Fruit fly (Drosophila melanogaster) whole organism, embryonic: ENCODE data around the gene rasp.

Source experiments
- CG11723 ChIP-seq: fragments of 200-800 bp; sonication (Bioruptor generic); optimal IDR thresholded peaks from 2 replicates; lab custom pipeline; 2017; ENCODE audit warnings: missing biosample characterization, mild to moderate bottlenecking, missing genetic modification characterization
- CG18619 ChIP-seq: fragments of 200-800 bp; sonication (Bioruptor generic); optimal IDR thresholded peaks from 3 replicates; lab custom pipeline; 2017; ENCODE audit warnings: missing biosample characterization, mild to moderate bottlenecking, missing genetic modification characterization
- CG33213 ChIP-seq: fragments of 200-800 bp; sonication (Bioruptor generic); optimal IDR thresholded peaks from 3 replicates; lab custom pipeline; 2016; ENCODE audit warnings: missing biosample characterization, missing genetic modification characterization
- CG43689 ChIP-seq: fragments of 200-800 bp; sonication (Bioruptor generic); IDR thresholded peaks from 2 replicates; pipeline ENCODE4 v1.3.6; 2022; ENCODE audit warnings: missing biosample characterization, missing genetic modification characterization
- CG6813 ChIP-seq: fragments of 200-800 bp; sonication (Bioruptor generic); optimal IDR thresholded peaks from 2 replicates; lab custom pipeline; 2017; ENCODE audit warnings: missing biosample characterization, missing genetic modification characterization, mild to moderate bottlenecking, moderate library complexity, missing genetic modification reagents
- CG8089 ChIP-seq: fragments of 200-800 bp; sonication (Bioruptor generic); optimal IDR thresholded peaks from 3 replicates; lab custom pipeline; 2016; ENCODE audit warnings: missing biosample characterization, missing genetic modification characterization
- E2f1 ChIP-seq: fragments of 200-800 bp; sonication (Bioruptor generic); IDR thresholded peaks from 2 replicates; pipeline ENCODE4 v1.3.6; 2022; ENCODE audit warnings: missing biosample characterization, missing genetic modification characterization
- Gsc ChIP-seq: fragments of 200-800 bp; sonication (Bioruptor generic); IDR thresholded peaks from 2 replicates; pipeline ENCODE4 v1.3.6; 2022; ENCODE audit warnings: missing biosample characterization, missing genetic modification characterization
- H2.0 ChIP-seq: fragments of 200-800 bp; sonication (Bioruptor generic); IDR thresholded peaks from 2 replicates; pipeline ENCODE4 v1.3.6; 2022; ENCODE audit warnings: missing biosample characterization, missing genetic modification characterization
- HLHmδ ChIP-seq: fragments of 200-800 bp; sonication (Bioruptor generic); optimal IDR thresholded peaks from 2 replicates; lab custom pipeline; 2018; ENCODE audit warnings: missing biosample characterization, mild to moderate bottlenecking, missing genetic modification characterization, moderate library complexity
- Hsf ChIP-seq: fragments of 200-800 bp; sonication (Bioruptor generic); optimal IDR thresholded peaks from 3 replicates; lab custom pipeline; 2016; ENCODE audit warnings: missing biosample characterization, missing genetic modification characterization
- Lim3 ChIP-seq: fragments of 200-800 bp; sonication (Bioruptor generic); IDR thresholded peaks from 2 replicates; pipeline ENCODE4 v1.3.6; 2022; ENCODE audit warnings: missing biosample characterization, missing genetic modification characterization
- MTF-1 ChIP-seq: fragments of 200-800 bp; sonication (Bioruptor generic); optimal IDR thresholded peaks from 2 replicates; lab custom pipeline; 2018; ENCODE audit warnings: missing biosample characterization, mild to moderate bottlenecking, missing genetic modification characterization, borderline replicate concordance
- NC2α ChIP-seq: fragments of 200-800 bp; sonication (Bioruptor generic); optimal IDR thresholded peaks from 2 replicates; lab custom pipeline; 2016; ENCODE audit warnings: missing biosample characterization, missing genetic modification characterization
- Sry-β ChIP-seq: fragments of 200-800 bp; sonication (Bioruptor generic); optimal IDR thresholded peaks from 2 replicates; lab custom pipeline; 2018; ENCODE audit warnings: missing biosample characterization, mild to moderate bottlenecking, missing genetic modification characterization, moderate library complexity
- Trl ChIP-seq, 3 experiments: fragments of >200 bp in 2 of 3; fragments of 200-800 bp in 1 of 3; sonication (Bioruptor generic) in 1 of 3; optimal IDR thresholded peaks; 2 replicates in 1 of 3; 3 replicates in 2 of 3; lab custom pipeline; 2016 to 2017; ENCODE audit warnings: missing biosample characterization in 1 of 3, missing genetic modification characterization in 1 of 3
- aop ChIP-seq: fragments of 200-800 bp; sonication (Bioruptor generic); IDR thresholded peaks from 2 replicates; pipeline ENCODE4 v1.3.6; 2022; ENCODE audit warnings: missing biosample characterization, missing genetic modification characterization
- ase ChIP-seq: fragments of 200-800 bp; sonication (Bioruptor generic); IDR thresholded peaks from 3 replicates; pipeline ENCODE4 v1.3.6; 2022; ENCODE audit warnings: missing biosample characterization, missing genetic modification characterization
- caup ChIP-seq: fragments of 200-800 bp; sonication (Bioruptor generic); optimal IDR thresholded peaks from 3 replicates; lab custom pipeline; 2017; ENCODE audit warnings: missing biosample characterization, mild to moderate bottlenecking, missing genetic modification characterization, moderate library complexity; ENCODE audit not compliant: severe bottlenecking
- crc ChIP-seq: fragments of 200-800 bp; sonication (Bioruptor generic); optimal IDR thresholded peaks from 2 replicates; lab custom pipeline; 2016; ENCODE audit warnings: missing biosample characterization, missing genetic modification characterization
- crol ChIP-seq: fragments of 200-800 bp; sonication (Bioruptor generic); IDR thresholded peaks from 2 replicates; pipeline ENCODE4 v1.3.6; 2022; ENCODE audit warnings: missing biosample characterization, missing genetic modification characterization
- gt ChIP-seq: fragments of 200-800 bp; sonication (Bioruptor generic); IDR thresholded peaks from 2 replicates; pipeline ENCODE4 v1.3.6; 2022; ENCODE audit warnings: missing biosample characterization, missing genetic modification characterization
- kah ChIP-seq: fragments of 200-800 bp; sonication (Bioruptor generic); optimal IDR thresholded peaks from 2 replicates; lab custom pipeline; 2018; ENCODE audit warnings: missing biosample characterization, mild to moderate bottlenecking, missing genetic modification characterization
- mirr ChIP-seq: fragments of 200-800 bp; sonication (Bioruptor generic); optimal IDR thresholded peaks from 3 replicates; lab custom pipeline; 2018; ENCODE audit warnings: missing biosample characterization, mild to moderate bottlenecking, missing genetic modification characterization
- nerfin-2 ChIP-seq: fragments of 200-800 bp; sonication (Bioruptor generic); IDR thresholded peaks from 2 replicates; pipeline ENCODE4 v1.3.6; 2022; ENCODE audit warnings: missing biosample characterization, missing genetic modification characterization; ENCODE audit not compliant: partially characterized antibody
- p53 ChIP-seq: fragments of 200-800 bp; sonication (Bioruptor generic); optimal IDR thresholded peaks from 2 replicates; lab custom pipeline; 2016; ENCODE audit warnings: missing biosample characterization, missing genetic modification characterization
- salm ChIP-seq: fragments of 200-800 bp; sonication (Bioruptor generic); optimal IDR thresholded peaks from 2 replicates; lab custom pipeline; 2018; ENCODE audit warnings: missing biosample characterization, mild to moderate bottlenecking, missing genetic modification characterization
- sqz ChIP-seq: fragments of 200-800 bp; sonication (Bioruptor generic); optimal IDR thresholded peaks from 3 replicates; lab custom pipeline; 2018; ENCODE audit warnings: missing biosample characterization, mild to moderate bottlenecking, missing genetic modification characterization
- trh ChIP-seq: fragments of 200-800 bp; sonication (Bioruptor generic); optimal IDR thresholded peaks from 2 replicates; lab custom pipeline; 2016; ENCODE audit warnings: missing biosample characterization, missing genetic modification characterization
- ttk ChIP-seq: fragments of 200-800 bp; sonication (Bioruptor generic); IDR thresholded peaks from 2 replicates; pipeline ENCODE4 v2.1.2; 2022; ENCODE audit warnings: missing biosample characterization, missing genetic modification characterization
- wor ChIP-seq: fragments of 200-800 bp; sonication (Bioruptor generic); IDR thresholded peaks from 2 replicates; pipeline ENCODE4 v1.3.6; 2022; ENCODE audit warnings: missing biosample characterization, missing genetic modification characterization

rasp gene

DNA sequence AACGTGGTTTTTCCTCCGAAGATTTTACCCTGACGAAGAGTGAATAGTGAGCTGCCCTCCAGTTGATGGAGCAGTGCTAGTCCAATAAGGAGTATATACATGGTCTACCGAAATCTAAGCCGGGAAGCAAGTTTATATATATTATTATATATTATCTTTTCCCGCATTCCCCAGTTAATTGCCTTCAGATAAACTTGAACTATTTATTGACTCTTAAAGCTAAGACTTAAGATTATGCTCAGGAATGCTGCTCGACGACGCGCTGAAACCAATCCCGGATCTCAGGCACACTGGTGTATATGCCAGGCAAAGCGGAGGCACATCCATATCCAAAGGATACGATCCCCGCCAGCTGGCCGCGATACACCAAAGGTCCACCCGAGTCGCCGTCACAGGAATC lies 43.4 kb downstream of the rasp start, which contains the start of gene CG32277:
Gene CG32277, minus strand, starts transcription at position 101 of the 400 bp plus-strand sequence.
- no peak for TF ChIP-seq wor (GFP tag; lab: Robert Waterston, UW)
- no peak for TF ChIP-seq Gsc (GFP tag; lab: Robert Waterston, UW)
- TF ChIP-seq CG33213, result no peak
- TF ChIP-seq salm (tag; lab: Kevin White, UChicago), result no peak
- TF ChIP-seq CG11723 (GFP tag; lab: Kevin White, UChicago), result no peak
- no peak for TF ChIP-seq aop (GFP tag; lab: Robert Waterston, UW)
- no peak for TF ChIP-seq CG8089 (GFP tag; lab: Kevin White, UChicago)
- no peak for TF ChIP-seq Sry-β (GFP tag; lab: Kevin White, UChicago)
- no peak for TF ChIP-seq crol (GFP tag; lab: Robert Waterston, UW)
- TF ChIP-seq E2f1 (GFP tag; lab: Robert Waterston, UW), result no peak
- TF ChIP-seq sqz, result no peak
- no peak for TF ChIP-seq Lim3
- TF ChIP-seq nerfin-2 (GFP tag; lab: Robert Waterston, UW), result no peak
- TF ChIP-seq, all 482 proteins: peak for 0

DNA sequence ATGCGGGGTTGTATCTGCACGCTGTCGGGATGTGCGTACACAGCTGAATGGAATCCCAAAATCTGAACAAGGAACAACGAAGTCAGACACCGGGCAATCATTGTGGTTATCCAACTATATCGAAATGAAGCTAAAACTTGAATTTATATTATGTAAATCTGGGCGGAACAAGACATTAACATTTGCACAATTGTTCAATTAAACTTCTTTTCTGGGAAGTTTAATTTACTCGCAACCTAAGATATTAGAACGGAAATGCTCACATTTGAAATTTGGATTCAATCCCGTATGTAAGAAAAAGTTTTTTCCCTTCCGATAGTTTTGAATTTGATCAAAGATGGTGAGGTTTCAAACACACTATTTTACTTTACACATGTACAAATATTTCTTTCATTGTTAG lies 44.3 kb downstream of the rasp start, which contains the start of gene CG33160:
Gene CG33160, minus strand, starts transcription at position 101 of the 400 bp plus-strand sequence.
- TF ChIP-seq CG43689 (GFP tag; lab: Robert Waterston, UW) (no peak), Hsf (GFP tag; lab: Kevin White, UChicago) (no peak), crc (GFP tag; lab: Kevin White, UChicago) (no peak), p53 (GFP tag; lab: Kevin White, UChicago) (no peak), ttk (GFP tag; lab: Robert Waterston, UW) (no peak), gt (no peak)

DNA sequence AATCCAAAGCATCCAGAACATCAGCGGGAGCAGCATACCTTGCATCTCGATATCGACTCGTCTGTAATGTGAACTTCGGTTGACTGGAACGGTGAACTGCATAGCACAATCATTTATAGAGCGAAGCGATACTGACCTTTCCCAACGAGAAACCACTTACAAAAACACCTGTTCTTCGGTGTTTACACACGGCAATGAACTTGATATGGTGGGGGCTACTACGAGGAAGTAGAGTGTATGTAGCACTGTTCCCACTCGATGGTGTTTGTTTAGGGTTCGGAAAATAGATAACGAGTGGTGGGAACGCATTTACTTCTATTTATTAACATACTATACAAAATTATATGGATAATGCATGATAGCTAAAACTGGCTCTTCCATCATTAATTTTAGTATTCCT lies 46.9 kb downstream of the rasp start, which contains the start of the genes CG32269 and CG32270:
Gene CG32269, minus strand, starts transcription at position 91 of the 400 bp plus-strand sequence.
Gene CG32270, minus strand, starts transcription at position 91 of the 400 bp plus-strand sequence.
- TF ChIP-seq trh (GFP tag; lab: Kevin White, UChicago) (no peak), Trl (optimal IDR thresholded peaks at IDR 0.05; lab: Kevin White, UChicago) (no peak), Trl (GFP tag; optimal IDR thresholded peaks at IDR 0.05; lab: Kevin White, UChicago) (peak; percentile 0), CG18619 (peak; percentile 3), CG6813 (GFP tag; lab: Kevin White, UChicago) (peak; percentile 18), MTF-1 (GFP tag; lab: Kevin White, UChicago) (peak; percentile 0), ase (GFP tag; lab: Robert Waterston, UW) (no peak), kah (GFP tag; lab: Kevin White, UChicago) (peak; percentile 71), NC2α (GFP tag; lab: Kevin White, UChicago) (no peak), mirr (GFP tag; lab: Kevin White, UChicago) (peak; percentile 66), caup (peak; percentile 11), HLHmδ (peak; percentile 30), H2.0 (no peak)
